Fruit fly (Drosophila melanogaster): ENCODE measurements around the gene Gorab.

- TF ChIP-seq GATAd (GFP tag; optimal IDR thresholded peaks at IDR 0.05) (no peak), Dfd (GFP tag; optimal IDR thresholded peaks at IDR 0.05) (no peak), Rel (GFP tag; optimal IDR thresholded peaks at IDR 0.05) (no peak), Rel (tag; optimal IDR thresholded peaks at IDR 0.05) (no peak), br (GFP tag; optimal IDR thresholded peaks at IDR 0.05) (no peak), Myc (optimal IDR thresholded peaks at IDR 0.05) (no peak), brk (GFP tag; optimal IDR thresholded peaks at IDR 0.05) (no peak), fru (GFP tag; optimal IDR thresholded peaks at IDR 0.05) (no peak), sage (GFP tag; optimal IDR thresholded peaks at IDR 0.05) (no peak)
These were observed 29.1 kb upstream of the Gorab start for dm6 chr3L:17457695-17458242.

All from whole organism, wandering third instar larva.